Worm (Caenorhabditis elegans): ENCODE measurements around the gene abu-8.

The abu-8 gene

DNA sequence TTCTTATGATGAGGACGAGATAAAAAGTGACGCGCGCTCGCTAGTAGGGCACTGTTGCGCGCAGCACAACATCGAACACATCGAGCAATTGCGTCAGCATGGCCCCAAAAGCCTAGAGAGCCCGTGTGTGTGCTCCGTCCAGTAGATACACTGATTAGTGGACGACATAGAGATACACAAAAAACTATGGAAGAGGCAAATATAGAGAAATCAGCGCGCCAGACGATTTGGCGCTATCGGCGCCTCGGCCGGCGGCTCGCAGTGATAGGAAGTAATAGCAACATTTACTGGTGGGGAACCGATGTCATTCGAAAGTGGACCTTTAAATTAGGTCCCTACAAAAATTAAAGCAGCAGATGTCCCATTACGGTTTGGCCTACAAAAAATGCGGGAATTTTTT lies 34.1 kb upstream of the abu-8 start:
- TF ChIP-seq sma-3 (GFP tag; optimal IDR thresholded peaks at IDR 0.05) (peak; percentile 41), sma-9 (GFP tag; optimal IDR thresholded peaks at IDR 0.05) (peak; percentile 74), sma-9 (tag; optimal IDR thresholded peaks at IDR 0.05) (no peak), F13H6.1 (tag; optimal IDR thresholded peaks at IDR 0.05) (peak; percentile 16), nhr-10 (tag; optimal IDR thresholded peaks at IDR 0.05) (no peak), snpc-4 (tag; optimal IDR thresholded peaks at IDR 0.05) (no peak), nhr-129 (tag; optimal IDR thresholded peaks at IDR 0.05) (peak; percentile 32)

DNA sequence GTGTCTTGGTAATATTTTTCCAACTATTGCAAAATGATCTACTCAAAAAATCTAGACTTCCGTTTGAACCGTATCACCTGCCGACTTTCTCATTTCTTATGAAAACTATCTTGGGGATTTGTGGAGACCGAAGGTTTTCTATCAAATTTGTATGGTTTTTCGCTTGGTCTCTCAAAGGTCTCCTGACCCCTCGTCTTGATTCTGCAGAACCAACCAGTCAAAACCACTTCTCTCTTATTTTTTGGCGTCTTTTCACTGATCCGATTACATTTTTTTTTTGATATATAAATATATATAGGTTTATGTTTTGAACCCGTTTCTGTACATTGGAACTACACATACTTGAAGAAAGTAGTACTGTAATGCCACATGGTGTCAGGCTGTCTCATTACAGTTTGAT lies 31.3 kb upstream of the abu-8 start:
- TF ChIP-seq nhr-10 (tag; optimal IDR thresholded peaks at IDR 0.05) (no peak), mdl-1 (tag; optimal IDR thresholded peaks at IDR 0.05) (no peak), sem-4 (tag; optimal IDR thresholded peaks at IDR 0.05) (no peak), nhr-237 (tag; optimal IDR thresholded peaks at IDR 0.05) (no peak), nhr-6 (tag; optimal IDR thresholded peaks at IDR 0.05) (no peak), unc-62 (GFP tag; optimal IDR thresholded peaks at IDR 0.05) (no peak), skn-1 (tag; optimal IDR thresholded peaks at IDR 0.05) (no peak), nhr-77 (tag; optimal IDR thresholded peaks at IDR 0.05) (no peak), R02D3.7 (tag; optimal IDR thresholded peaks at IDR 0.05) (no peak), blmp-1 (tag; optimal IDR thresholded peaks at IDR 0.05; ENCODE audit: insufficient read depth) (no peak), F13H6.1 (tag; optimal IDR thresholded peaks at IDR 0.05) (no peak), gmeb-1 (tag; optimal IDR thresholded peaks at IDR 0.05) (no peak)

DNA sequence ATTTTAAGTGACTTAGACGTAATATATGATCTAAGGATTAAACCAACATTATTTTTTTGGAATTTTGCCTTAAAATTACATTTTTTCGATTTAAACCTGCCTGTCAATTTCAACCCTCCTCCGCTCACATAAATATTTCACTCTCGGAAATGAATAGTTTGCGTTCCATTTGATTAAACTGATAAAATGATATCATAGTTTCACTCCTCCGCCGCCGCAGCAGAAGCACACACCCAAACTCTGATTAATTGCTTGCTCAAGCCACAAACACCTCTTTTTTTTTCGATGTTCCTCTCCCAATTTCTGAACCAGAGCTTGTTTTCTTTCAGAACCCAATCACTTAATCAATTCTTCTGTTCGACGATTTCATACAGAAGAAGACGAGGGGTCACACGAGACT lies 28.6 kb upstream of the abu-8 start, which contains the start of gene Y49G5B.1:
Gene Y49G5B.1, plus strand, starts transcription at position 324 of the 400 bp plus-strand sequence.
- TF ChIP-seq nhr-21 (tag; optimal IDR thresholded peaks at IDR 0.05) (no peak), nhr-12 (tag; optimal IDR thresholded peaks at IDR 0.05) (no peak), fos-1 (tag; optimal IDR thresholded peaks at IDR 0.05) (peak; percentile 56), lin-39 (tag; optimal IDR thresholded peaks at IDR 0.05) (no peak)

DNA sequence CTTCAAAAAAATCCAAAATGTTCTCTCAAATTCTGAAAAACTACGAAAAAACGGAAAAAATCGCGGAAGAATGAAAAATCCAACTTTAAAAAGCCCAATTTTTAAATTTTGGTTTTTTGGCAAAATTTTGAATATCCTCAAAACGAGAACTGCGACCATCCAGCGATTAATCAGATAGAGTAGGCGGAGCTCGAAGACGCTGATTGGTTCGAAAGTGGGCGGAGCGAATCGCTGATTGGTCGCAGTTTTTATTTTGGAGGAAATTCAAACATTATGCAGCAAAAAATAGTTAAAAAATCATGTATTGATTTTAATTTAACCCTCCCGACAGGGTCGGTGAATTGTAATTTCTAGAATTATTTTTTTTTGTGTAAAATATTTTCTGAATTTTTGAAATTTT lies 19.3 kb upstream of the abu-8 start:
- TF ChIP-seq unc-62 (GFP tag; optimal IDR thresholded peaks at IDR 0.05): no peak
- TF ChIP-seq nhr-129 (tag; optimal IDR thresholded peaks at IDR 0.05): no peak
- TF ChIP-seq crh-2 (tag; optimal IDR thresholded peaks at IDR 0.05): no peak
- no peak for TF ChIP-seq nhr-237 (tag; optimal IDR thresholded peaks at IDR 0.05)
- no peak for TF ChIP-seq elt-3 (tag; optimal IDR thresholded peaks at IDR 0.05)
- TF ChIP-seq ztf-11 (tag; optimal IDR thresholded peaks at IDR 0.05): no peak
- no peak for TF ChIP-seq aly-2 (tag; optimal IDR thresholded peaks at IDR 0.05)
- no peak for TF ChIP-seq nhr-6 (tag; optimal IDR thresholded peaks at IDR 0.05)
- no peak for TF ChIP-seq elt-1 (tag; optimal IDR thresholded peaks at IDR 0.05)
- no peak for TF ChIP-seq lin-11 (tag; optimal IDR thresholded peaks at IDR 0.05)
- no peak for TF ChIP-seq unc-39 (tag; optimal IDR thresholded peaks at IDR 0.05)
- no peak for TF ChIP-seq mdl-1 (tag; optimal IDR thresholded peaks at IDR 0.05)
- TF ChIP-seq fos-1 (tag; optimal IDR thresholded peaks at IDR 0.05): no peak
- no peak for TF ChIP-seq sem-4 (tag; optimal IDR thresholded peaks at IDR 0.05)
- TF ChIP-seq ama-1 (optimal IDR thresholded peaks at IDR 0.05): no peak
- no peak for TF ChIP-seq F13H6.1 (tag; optimal IDR thresholded peaks at IDR 0.05)
- no peak for TF ChIP-seq sma-3 (GFP tag; optimal IDR thresholded peaks at IDR 0.05)
- TF ChIP-seq ZK546.5 (tag; optimal IDR thresholded peaks at IDR 0.05): no peak
- TF ChIP-seq mab-5 (tag; optimal IDR thresholded peaks at IDR 0.05): no peak
- no peak for TF ChIP-seq nhr-77 (tag; optimal IDR thresholded peaks at IDR 0.05)

DNA sequence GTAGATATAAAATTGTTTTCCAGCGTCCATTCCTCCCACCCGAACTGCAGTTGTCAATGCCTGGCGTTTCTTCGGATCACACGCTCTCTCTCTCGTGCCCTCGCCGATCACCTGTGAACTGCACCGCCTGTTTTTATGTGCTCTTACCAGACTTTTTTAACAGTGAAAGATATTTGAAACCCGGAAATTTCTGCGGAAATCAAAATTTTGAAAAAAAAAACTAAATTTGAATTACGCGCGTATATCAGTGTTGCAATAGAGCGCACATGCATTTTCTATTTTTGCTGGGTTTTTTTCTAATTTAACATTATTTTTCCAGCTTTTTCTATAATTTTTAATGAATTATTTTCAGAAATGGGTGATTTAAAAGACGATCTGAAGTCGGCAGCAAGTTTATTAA lies 9.7 kb upstream of the abu-8 start, which contains the start of gene ttc-37:
Gene ttc-37, plus strand, starts transcription at position 349 of the 400 bp plus-strand sequence.
- TF ChIP-seq mdl-1 (tag; optimal IDR thresholded peaks at IDR 0.05) (no peak), lin-11 (tag; optimal IDR thresholded peaks at IDR 0.05) (no peak), ceh-16 (tag; optimal IDR thresholded peaks at IDR 0.05) (no peak), crh-2 (tag; optimal IDR thresholded peaks at IDR 0.05) (peak; percentile 55), fos-1 (tag; optimal IDR thresholded peaks at IDR 0.05) (peak; percentile 17), mbf-1 (tag; optimal IDR thresholded peaks at IDR 0.05) (no peak), snpc-4 (tag; optimal IDR thresholded peaks at IDR 0.05) (no peak), lin-13 (GFP tag; optimal IDR thresholded peaks at IDR 0.05) (peak; percentile 6), aly-2 (tag; optimal IDR thresholded peaks at IDR 0.05) (no peak), F13H6.1 (tag; optimal IDR thresholded peaks at IDR 0.05) (peak; percentile 53), ztf-4 (tag; optimal IDR thresholded peaks at IDR 0.05) (no peak), nhr-129 (tag; optimal IDR thresholded peaks at IDR 0.05) (peak; percentile 22), lsy-2 (tag; optimal IDR thresholded peaks at IDR 0.05) (peak; percentile 33 to 82), peb-1 (tag; optimal IDR thresholded peaks at IDR 0.05) (no peak), egl-27 (tag; optimal IDR thresholded peaks at IDR 0.05) (peak; percentile 13), Y55F3AM.14 (GFP tag; optimal IDR thresholded peaks at IDR 0.05) (no peak), R02D3.7 (tag; optimal IDR thresholded peaks at IDR 0.05) (no peak), sma-9 (GFP tag; optimal IDR thresholded peaks at IDR 0.05) (no peak), sma-9 (tag; optimal IDR thresholded peaks at IDR 0.05) (no peak), lin-39 (tag; optimal IDR thresholded peaks at IDR 0.05) (no peak), sma-3 (GFP tag; optimal IDR thresholded peaks at IDR 0.05) (peak; percentile 54), gmeb-1 (tag; optimal IDR thresholded peaks at IDR 0.05) (peak; percentile 99), unc-55 (GFP tag; optimal IDR thresholded peaks at IDR 0.05) (peak; percentile 89), ztf-11 (tag; optimal IDR thresholded peaks at IDR 0.05) (no peak), C34F6.9 (tag; optimal IDR thresholded peaks at IDR 0.05) (peak; percentile 79), zag-1 (tag; optimal IDR thresholded peaks at IDR 0.05) (no peak), nhr-237 (tag; optimal IDR thresholded peaks at IDR 0.05) (no peak), unc-39 (tag; optimal IDR thresholded peaks at IDR 0.05) (no peak), nhr-6 (tag; optimal IDR thresholded peaks at IDR 0.05) (no peak), nhr-10 (tag; optimal IDR thresholded peaks at IDR 0.05) (no peak), nhr-25 (tag; optimal IDR thresholded peaks at IDR 0.05) (peak; percentile 36), mab-5 (tag; optimal IDR thresholded peaks at IDR 0.05) (no peak), ama-1 (optimal IDR thresholded peaks at IDR 0.05) (no peak)

Measured in whole organism, L2 larva.